Fruit fly (Drosophila melanogaster) whole organism, prepupa: ENCODE measurements around the gene CG42299.
A peak's percentile ranks its signal among the peaks of the same experiment; 100 is the strongest.

Source experiments
- CG10631 ChIP-seq: fragments of 200-800 bp; sonication (Bioruptor generic); optimal IDR thresholded peaks from 2 replicates; lab custom pipeline; 2016; ENCODE audit warnings: missing biosample characterization, missing genetic modification characterization
- CG11294 ChIP-seq: fragments of 200-800 bp; sonication (Bioruptor generic); IDR thresholded peaks from 2 replicates; pipeline ENCODE4 v1.3.6; 2022; ENCODE audit warnings: missing biosample characterization, missing genetic modification characterization
- CG11902 ChIP-seq: fragments of 200-800 bp; sonication (Bioruptor generic); optimal IDR thresholded peaks from 3 replicates; lab custom pipeline; 2016; ENCODE audit warnings: missing biosample characterization, missing genetic modification characterization
- CG15336 ChIP-seq: fragments of 200-800 bp; sonication (Bioruptor generic); IDR thresholded peaks from 2 replicates; pipeline ENCODE4 v1.3.6; 2022; ENCODE audit warnings: missing biosample characterization, missing genetic modification characterization
- CG1621 ChIP-seq: fragments of 200-800 bp; sonication (Bioruptor generic); optimal IDR thresholded peaks from 3 replicates; lab custom pipeline; 2018; ENCODE audit warnings: missing biosample characterization, mild to moderate bottlenecking, missing genetic modification characterization
- CG16779 ChIP-seq: fragments of 200-800 bp; sonication (Bioruptor generic); optimal IDR thresholded peaks from 3 replicates; lab custom pipeline; 2017; ENCODE audit warnings: missing biosample characterization, mild to moderate bottlenecking, missing genetic modification characterization
- CG3032 ChIP-seq: fragments of 200-800 bp; optimal IDR thresholded peaks from 2 replicates; lab custom pipeline; 2019; ENCODE audit warnings: missing biosample characterization, mild to moderate bottlenecking, missing genetic modification characterization, moderate library complexity
- CG31627 ChIP-seq: fragments of 200-800 bp; sonication (Bioruptor generic); optimal IDR thresholded peaks from 3 replicates; lab custom pipeline; 2016; ENCODE audit warnings: missing biosample characterization, missing genetic modification characterization
- CG32006 ChIP-seq: fragments of 200-800 bp; sonication (Bioruptor generic); optimal IDR thresholded peaks from 3 replicates; lab custom pipeline; 2017; ENCODE audit warnings: missing biosample characterization, mild to moderate bottlenecking, missing genetic modification characterization
- CG34406 ChIP-seq: fragments of 200-800 bp; sonication (Bioruptor generic); optimal IDR thresholded peaks from 3 replicates; lab custom pipeline; 2016; ENCODE audit warnings: missing biosample characterization, missing genetic modification characterization
- CG3919 ChIP-seq: fragments of 200-800 bp; sonication (Bioruptor generic); optimal IDR thresholded peaks from 3 replicates; lab custom pipeline; 2016; ENCODE audit warnings: missing biosample characterization, missing genetic modification characterization
- CG4318 ChIP-seq: fragments of 200-800 bp; sonication (Bioruptor generic); optimal IDR thresholded peaks from 3 replicates; lab custom pipeline; 2017; ENCODE audit warnings: missing biosample characterization, mild to moderate bottlenecking, missing genetic modification characterization
- CG6163 ChIP-seq: fragments of 200-800 bp; sonication (Bioruptor generic); IDR thresholded peaks from 3 replicates; pipeline ENCODE4 v1.3.6; 2022; ENCODE audit warnings: missing biosample characterization, missing genetic modification characterization
- CG6792 ChIP-seq: fragments of 200-800 bp; sonication (Bioruptor generic); optimal IDR thresholded peaks from 3 replicates; lab custom pipeline; 2016; ENCODE audit warnings: missing biosample characterization, missing genetic modification characterization
- CG6808 ChIP-seq: fragments of 200-800 bp; sonication (Bioruptor generic); optimal IDR thresholded peaks from 3 replicates; lab custom pipeline; 2017; ENCODE audit warnings: missing biosample characterization, missing genetic modification characterization, mild to moderate bottlenecking, moderate library complexity, missing genetic modification reagents
- CG6854 ChIP-seq: fragments of 200-800 bp; sonication (Bioruptor generic); optimal IDR thresholded peaks from 2 replicates; lab custom pipeline; 2017; ENCODE audit warnings: missing biosample characterization, mild to moderate bottlenecking, missing genetic modification characterization
- CG7368 ChIP-seq: fragments of 200-800 bp; sonication (Bioruptor generic); optimal IDR thresholded peaks from 3 replicates; lab custom pipeline; 2016; ENCODE audit warnings: missing biosample characterization, missing genetic modification characterization
- CG8119 ChIP-seq: fragments of 200-800 bp; sonication (Bioruptor generic); IDR thresholded peaks from 3 replicates; pipeline ENCODE4 v1.3.6; 2022; ENCODE audit warnings: missing biosample characterization, missing genetic modification characterization
- CG8319 ChIP-seq: fragments of 200-800 bp; sonication (Bioruptor generic); optimal IDR thresholded peaks from 3 replicates; lab custom pipeline; 2016; ENCODE audit warnings: missing biosample characterization, missing genetic modification characterization
- CG8632 ChIP-seq: fragments of 200-800 bp; sonication (Bioruptor generic); optimal IDR thresholded peaks from 3 replicates; lab custom pipeline; 2016; ENCODE audit warnings: missing biosample characterization, missing genetic modification characterization
- CG9139 ChIP-seq: fragments of 200-800 bp; sonication (Bioruptor generic); optimal IDR thresholded peaks from 3 replicates; lab custom pipeline; 2017; ENCODE audit warnings: missing biosample characterization, mild to moderate bottlenecking, missing genetic modification characterization
- Eip75B ChIP-seq: fragments of 200-800 bp; sonication (Bioruptor generic); optimal IDR thresholded peaks from 3 replicates; lab custom pipeline; 2016; ENCODE audit warnings: missing biosample characterization, missing genetic modification characterization
- Eip78C ChIP-seq: fragments of 200-800 bp; sonication (Bioruptor generic); peaks from one replicate; lab custom pipeline; 2016; ENCODE audit warnings: missing biosample characterization, missing genetic modification characterization
- Eip93F ChIP-seq: fragments of 200-800 bp; sonication (Bioruptor generic); optimal IDR thresholded peaks from 2 replicates; lab custom pipeline; 2016; ENCODE audit warnings: missing biosample characterization, mild to moderate bottlenecking, missing genetic modification characterization
- Ets21C ChIP-seq: fragments of 200-800 bp; sonication (Bioruptor generic); optimal IDR thresholded peaks from 3 replicates; lab custom pipeline; 2016; ENCODE audit warnings: missing biosample characterization, missing genetic modification characterization
- Ets96B ChIP-seq: fragments of 200-800 bp; optimal IDR thresholded peaks from 2 replicates; lab custom pipeline; 2019; ENCODE audit warnings: missing biosample characterization, mild to moderate bottlenecking, missing genetic modification characterization, moderate library complexity
- Gug ChIP-seq: fragments of 200-800 bp; sonication (Bioruptor generic); IDR thresholded peaks from 2 replicates; pipeline ENCODE4 v1.3.6; 2022; ENCODE audit warnings: missing biosample characterization, missing genetic modification characterization
- Hr38 ChIP-seq: sonication (Bioruptor generic); optimal IDR thresholded peaks from 2 replicates; lab custom pipeline; 2016; ENCODE audit warnings: missing biosample characterization, missing genetic modification characterization
- Hr39 ChIP-seq: fragments of 200-800 bp; sonication (Bioruptor generic); optimal IDR thresholded peaks from 2 replicates; lab custom pipeline; 2016; ENCODE audit warnings: missing biosample characterization, missing genetic modification characterization
- Hr4 ChIP-seq: fragments of 200-800 bp; sonication (Bioruptor generic); optimal IDR thresholded peaks from 3 replicates; lab custom pipeline; 2016; ENCODE audit warnings: missing biosample characterization, missing genetic modification characterization
- Lpt ChIP-seq: fragments of 200-800 bp; sonication (Bioruptor generic); optimal IDR thresholded peaks from 3 replicates; lab custom pipeline; 2016; ENCODE audit warnings: missing biosample characterization, missing genetic modification characterization
- Met ChIP-seq: fragments of 200-800 bp; sonication (Bioruptor generic); optimal IDR thresholded peaks from 3 replicates; lab custom pipeline; 2016; ENCODE audit warnings: missing biosample characterization, missing genetic modification characterization
- OdsH ChIP-seq: fragments of 200-800 bp; sonication (Bioruptor generic); optimal IDR thresholded peaks from 3 replicates; lab custom pipeline; 2016; ENCODE audit warnings: missing biosample characterization, missing genetic modification characterization
- Smox ChIP-seq: fragments of 200-800 bp; sonication (Bioruptor generic); optimal IDR thresholded peaks from 3 replicates; lab custom pipeline; 2016; ENCODE audit warnings: missing biosample characterization, missing genetic modification characterization
- Sox14 ChIP-seq: fragments of 200-800 bp; sonication (Bioruptor generic); optimal IDR thresholded peaks from 3 replicates; lab custom pipeline; 2016; ENCODE audit warnings: missing biosample characterization, missing genetic modification characterization
- Sox15 ChIP-seq: fragments of 200-800 bp; sonication (Bioruptor generic); optimal IDR thresholded peaks from 3 replicates; lab custom pipeline; 2016; ENCODE audit warnings: missing biosample characterization, missing genetic modification characterization
- achi ChIP-seq: fragments of 200-800 bp; sonication (Bioruptor generic); optimal IDR thresholded peaks from 3 replicates; lab custom pipeline; 2016; ENCODE audit warnings: missing biosample characterization, missing genetic modification characterization
- acj6 ChIP-seq: fragments of 200-800 bp; sonication (Bioruptor generic); optimal IDR thresholded peaks from 3 replicates; lab custom pipeline; 2016; ENCODE audit warnings: missing biosample characterization, missing genetic modification characterization
- cyc ChIP-seq: fragments of 200-800 bp; sonication (Bioruptor generic); optimal IDR thresholded peaks from 3 replicates; lab custom pipeline; 2016; ENCODE audit warnings: missing biosample characterization, missing genetic modification characterization
- dsx ChIP-seq: fragments of 200-800 bp; optimal IDR thresholded peaks from 3 replicates; lab custom pipeline; 2019; ENCODE audit warnings: missing biosample characterization, mild to moderate bottlenecking, missing genetic modification characterization, moderate library complexity; ENCODE audit not compliant: poor library complexity, severe bottlenecking
- eg ChIP-seq: fragments of 200-800 bp; sonication (Bioruptor generic); IDR thresholded peaks from 3 replicates; pipeline ENCODE4 v1.3.6; 2022; ENCODE audit warnings: missing biosample characterization, missing genetic modification characterization
- esn ChIP-seq: fragments of 200-800 bp; sonication (Bioruptor generic); optimal IDR thresholded peaks from 2 replicates; lab custom pipeline; 2016; ENCODE audit warnings: missing biosample characterization, mild to moderate bottlenecking, missing genetic modification characterization, moderate library complexity
- fd59A ChIP-seq: fragments of 200-800 bp; sonication (Bioruptor generic); optimal IDR thresholded peaks from 2 replicates; lab custom pipeline; 2017; ENCODE audit warnings: missing biosample characterization, mild to moderate bottlenecking, missing genetic modification characterization, missing genetic modification reagents
- fd85E ChIP-seq: fragments of 200-800 bp; sonication (Bioruptor generic); optimal IDR thresholded peaks from 3 replicates; lab custom pipeline; 2016; ENCODE audit warnings: missing biosample characterization, missing genetic modification characterization
- fkh ChIP-seq: fragments of 200-800 bp; sonication (Bioruptor generic); optimal IDR thresholded peaks from 3 replicates; lab custom pipeline; 2017; ENCODE audit warnings: missing biosample characterization, mild to moderate bottlenecking, missing genetic modification characterization, moderate library complexity
- lz ChIP-seq: fragments of 200-800 bp; sonication (Bioruptor generic); optimal IDR thresholded peaks from 3 replicates; lab custom pipeline; 2016; ENCODE audit warnings: missing biosample characterization, missing genetic modification characterization
- net ChIP-seq: fragments of 200-800 bp; sonication (Bioruptor generic); optimal IDR thresholded peaks from 3 replicates; lab custom pipeline; 2016; ENCODE audit warnings: missing biosample characterization, missing genetic modification characterization
- pdm3 ChIP-seq: fragments of 200-800 bp; sonication (Bioruptor generic); optimal IDR thresholded peaks from 3 replicates; lab custom pipeline; 2016; ENCODE audit warnings: missing biosample characterization, missing genetic modification characterization
- salr ChIP-seq, 2 experiments: fragments of 200-800 bp; sonication (Bioruptor generic); optimal IDR thresholded peaks; 3 replicates each; lab custom pipeline; 2016 to 2018; ENCODE audit warnings: missing biosample characterization in 2 of 2, missing genetic modification characterization in 2 of 2, mild to moderate bottlenecking in 1 of 2
- ss ChIP-seq, 2 experiments: fragments of 200-800 bp; sonication (Bioruptor generic); optimal IDR thresholded peaks; 2 replicates in 1 of 2; 3 replicates in 1 of 2; lab custom pipeline; 2017 to 2018; ENCODE audit warnings: mild to moderate bottlenecking in 2 of 2, missing biosample characterization in 2 of 2, missing genetic modification characterization in 2 of 2, moderate library complexity in 1 of 2
- svp ChIP-seq: fragments of 200-800 bp; sonication (Bioruptor generic); peaks from one replicate; lab custom pipeline; 2016; ENCODE audit warnings: missing biosample characterization, missing genetic modification characterization
- topi ChIP-seq: fragments of 200-800 bp; sonication (Bioruptor generic); optimal IDR thresholded peaks from 3 replicates; lab custom pipeline; 2016; ENCODE audit warnings: missing biosample characterization, missing genetic modification characterization
- vri ChIP-seq: fragments of 200-800 bp; sonication (Bioruptor generic); optimal IDR thresholded peaks from 3 replicates; lab custom pipeline; 2016; ENCODE audit warnings: missing biosample characterization, mild to moderate bottlenecking, missing genetic modification characterization

Gene CG42299

dm6 chrX:15601285-15601684, 25.8 kb upstream of the CG42299 start:
- peak; percentile 11 for TF ChIP-seq net
- no peak for TF ChIP-seq CG11902 (GFP tag; lab: Kevin White, UChicago)
- TF ChIP-seq CG4318 (GFP tag; lab: Kevin White, UChicago) = peak; percentile 22
- peak; percentile 34 for TF ChIP-seq Lpt (GFP tag; lab: Kevin White, UChicago)
- TF ChIP-seq dsx (GFP tag; lab: Kevin White, UChicago) = no peak
- TF ChIP-seq achi (GFP tag; lab: Kevin White, UChicago) = peak; percentile 12
- TF ChIP-seq CG8319 = no peak
- TF ChIP-seq ss (GFP tag; optimal IDR thresholded peaks at IDR 0.05; lab: Kevin White, UChicago) = no peak
- TF ChIP-seq Ets96B (tag; lab: Kevin White, UChicago) = peak; percentile 15
- peak; percentile 36 for TF ChIP-seq OdsH (GFP tag; lab: Kevin White, UChicago)
- no peak for TF ChIP-seq CG1621 (tag; lab: Kevin White, UChicago)
- no peak for TF ChIP-seq Sox14 (GFP tag; lab: Kevin White, UChicago)
- no peak for TF ChIP-seq Hr38 (GFP tag; lab: Kevin White, UChicago)
- 0 out of 3 replicates have a peak, but pooled peaks have one; percentile 24 for TF ChIP-seq CG8119
- TF ChIP-seq CG16779 (tag; lab: Kevin White, UChicago) = no peak
- TF ChIP-seq Met (GFP tag; lab: Kevin White, UChicago) = no peak
- TF ChIP-seq CG3032 = no peak
- peak; percentile 52; the same call in 1 of the 2 replicates for TF ChIP-seq CG15336 (GFP tag; lab: Robert Waterston, UW)
- no peak for TF ChIP-seq fd59A (GFP tag; lab: Kevin White, UChicago)
- no peak for TF ChIP-seq fd85E (GFP tag; lab: Kevin White, UChicago)
- TF ChIP-seq CG10631 (GFP tag; lab: Kevin White, UChicago) = peak; percentile 15
- no peak for TF ChIP-seq Ets21C
- TF ChIP-seq CG9139 (GFP tag; lab: Kevin White, UChicago) = no peak
- TF ChIP-seq svp (GFP tag; lab: Kevin White, UChicago) = no peak
- no peak for TF ChIP-seq vri
- TF ChIP-seq CG31627 = no peak
- TF ChIP-seq cyc (GFP tag; lab: Kevin White, UChicago) = no peak
- 0 out of 3 replicates have a peak, but pooled peaks have one; percentile 12 for TF ChIP-seq CG6163 (GFP tag; lab: Robert Waterston, UW)
- no peak for TF ChIP-seq CG11294
- TF ChIP-seq CG34406 (GFP tag; lab: Kevin White, UChicago) = no peak
- no peak for TF ChIP-seq CG3919 (GFP tag; lab: Kevin White, UChicago)
- TF ChIP-seq eg = peak; percentile 42; the same call in 1 of the 3 replicates
- TF ChIP-seq Hr39 (GFP tag; lab: Kevin White, UChicago) = no peak
- no peak for TF ChIP-seq topi (GFP tag; lab: Kevin White, UChicago)
- TF ChIP-seq CG6792 = no peak
- no peak for TF ChIP-seq esn (GFP tag; lab: Kevin White, UChicago)
- no peak for TF ChIP-seq Gug (GFP tag; lab: Robert Waterston, UW)
- no peak for TF ChIP-seq CG6808
- no peak for TF ChIP-seq salr (GFP tag; optimal IDR thresholded peaks at IDR 0.05; lab: Kevin White, UChicago)
- TF ChIP-seq lz (GFP tag; lab: Kevin White, UChicago) = no peak
- TF ChIP-seq CG32006 = peak; percentile 66
- no peak for TF ChIP-seq fkh (GFP tag; lab: Kevin White, UChicago)
- TF ChIP-seq Sox15 (GFP tag; lab: Kevin White, UChicago) = no peak
- TF ChIP-seq Smox (GFP tag; lab: Kevin White, UChicago) = no peak
- TF ChIP-seq Hr4 (GFP tag; lab: Kevin White, UChicago) = peak; percentile 47
- TF ChIP-seq Eip93F = no peak
- TF ChIP-seq pdm3 (GFP tag; lab: Kevin White, UChicago) = peak; percentile 35
- TF ChIP-seq Eip75B (GFP tag; lab: Kevin White, UChicago) = no peak
- TF ChIP-seq CG8632 (GFP tag; lab: Kevin White, UChicago) = no peak
- no peak for TF ChIP-seq CG7368 (GFP tag; lab: Kevin White, UChicago)
- no peak for TF ChIP-seq acj6 (GFP tag; lab: Kevin White, UChicago)
- TF ChIP-seq CG6854 = no peak
- TF ChIP-seq Eip78C (GFP tag; lab: Kevin White, UChicago) = peak; percentile 66
